Fruit fly (Drosophila melanogaster): ENCODE measurements around the gene CG1236.

Gene CG1236

DNA sequence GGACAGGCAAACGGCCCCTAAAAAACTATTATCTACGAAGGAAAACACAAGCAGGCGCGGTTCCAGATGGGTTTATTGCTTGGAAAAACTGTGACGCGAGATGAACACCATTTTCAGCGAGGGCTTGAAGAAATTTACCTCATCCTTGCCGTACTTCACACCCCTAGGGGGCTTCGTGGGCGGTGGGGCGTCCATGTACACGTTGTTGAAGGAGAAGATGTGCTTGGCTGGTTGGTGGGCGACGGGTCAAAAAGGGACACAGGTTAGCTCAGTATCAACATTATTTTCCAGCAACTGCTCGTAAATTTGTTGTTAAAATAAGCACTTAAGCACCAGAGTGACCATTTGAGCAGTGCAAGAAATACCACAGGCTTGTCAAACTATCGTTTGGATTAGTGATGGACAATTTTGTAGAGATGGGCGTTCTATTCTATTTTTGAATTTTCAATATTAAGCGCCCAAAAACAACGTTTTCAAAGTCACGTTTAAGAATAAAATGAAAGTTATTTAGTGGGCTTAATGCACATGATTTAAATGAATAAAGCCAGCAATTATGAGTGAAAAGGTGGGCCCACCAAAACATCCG, 22.2 kb downstream of the CG1236 start, which contains the start of gene Sec8 (continued):
- TF ChIP-seq CG32767 (GFP tag; IDR thresholded peaks at IDR 0.05) (no peak), CG4424 (GFP tag; optimal IDR thresholded peaks at IDR 0.05) (peak; percentile 1), dm (GFP tag; optimal IDR thresholded peaks at IDR 0.05) (peak; percentile 4), Ada2b (GFP tag; IDR thresholded peaks at IDR 0.05) (no peak), Optix (GFP tag; IDR thresholded peaks at IDR 0.05) (no peak), E2f2 (GFP tag; IDR thresholded peaks at IDR 0.05) (peak; percentile 94), HLH4C (GFP tag; IDR thresholded peaks at IDR 0.05; ENCODE audit: partially characterized antibody) (peak; percentile 71; the same call in 2 of the 3 replicates), CG13424 (tag; optimal IDR thresholded peaks at IDR 0.05) (peak; percentile 21), br (optimal IDR thresholded peaks at IDR 0.05) (no peak), luna (GFP tag; optimal IDR thresholded peaks at IDR 0.05) (peak; percentile 23), Hey (tag; optimal IDR thresholded peaks at IDR 0.05) (no peak), CG15601 (tag; optimal IDR thresholded peaks at IDR 0.05) (no peak), CG17802 (tag; optimal IDR thresholded peaks at IDR 0.05) (no peak), CHES-1-like (GFP tag; optimal IDR thresholded peaks at IDR 0.05) (peak; percentile 78), Dll (GFP tag; IDR thresholded peaks at IDR 0.05; ENCODE audit: partially characterized antibody) (peak; percentile 83), CG17568 (GFP tag; optimal IDR thresholded peaks at IDR 0.05) (no peak), CG18262 (tag; optimal IDR thresholded peaks at IDR 0.05) (no peak), tap (tag; optimal IDR thresholded peaks at IDR 0.05) (no peak), CG14860 (GFP tag; IDR thresholded peaks at IDR 0.05; ENCODE audit: partially characterized antibody) (peak; percentile 65), CG33213 (GFP tag; optimal IDR thresholded peaks at IDR 0.05) (peak; percentile 85), Mrtf (GFP tag; IDR thresholded peaks at IDR 0.05) (0 out of 3 replicates have a peak, but pooled peaks have one; percentile 6), jing (GFP tag; optimal IDR thresholded peaks at IDR 0.05) (no peak), CG32772 (GFP tag; IDR thresholded peaks at IDR 0.05) (no peak), gcm2 (GFP tag; optimal IDR thresholded peaks at IDR 0.05) (no peak), CG1602 (GFP tag; optimal IDR thresholded peaks at IDR 0.05) (peak; percentile 4), Neu2 (GFP tag; optimal IDR thresholded peaks at IDR 0.05; ENCODE audit: borderline replicate concordance) (no peak), gfzf (GFP tag; optimal IDR thresholded peaks at IDR 0.05) (peak; percentile 92), unc-4 (GFP tag; IDR thresholded peaks at IDR 0.05; ENCODE audit: partially characterized antibody) (peak; percentile 83), CG17361 (GFP tag; IDR thresholded peaks at IDR 0.05) (no peak), Hr78 (GFP tag; optimal IDR thresholded peaks at IDR 0.05) (no peak), her (GFP tag; optimal IDR thresholded peaks at IDR 0.05) (peak; percentile 62), zf30C (GFP tag; optimal IDR thresholded peaks at IDR 0.05) (no peak), CG33557 (GFP tag; optimal IDR thresholded peaks at IDR 0.05) (no peak), CG14441 (GFP tag; IDR thresholded peaks at IDR 0.05) (no peak), CG7987 (GFP tag; optimal IDR thresholded peaks at IDR 0.05) (no peak), CG31365 (tag; optimal IDR thresholded peaks at IDR 0.05) (no peak), lab (GFP tag; optimal IDR thresholded peaks at IDR 0.05) (no peak), CG1792 (GFP tag; optimal IDR thresholded peaks at IDR 0.05) (peak; percentile 14), p53 (GFP tag; optimal IDR thresholded peaks at IDR 0.05) (no peak), Nf-YA (GFP tag; IDR thresholded peaks at IDR 0.05) (no peak; the same call in 1 of the 2 replicates), Hr3 (GFP tag; optimal IDR thresholded peaks at IDR 0.05) (no peak), Sry-δ (GFP tag; optimal IDR thresholded peaks at IDR 0.05) (peak; percentile 99), Lim3 (GFP tag; IDR thresholded peaks at IDR 0.05) (no peak), CG1647 (GFP tag; optimal IDR thresholded peaks at IDR 0.05) (peak; percentile 31), Mes4 (GFP tag; optimal IDR thresholded peaks at IDR 0.05) (no peak), dmrt99B (tag; optimal IDR thresholded peaks at IDR 0.05) (no peak), gt (GFP tag; IDR thresholded peaks at IDR 0.05) (no peak), CG1529 (GFP tag; optimal IDR thresholded peaks at IDR 0.05) (no peak), H15 (GFP tag; IDR thresholded peaks at IDR 0.05) (no peak), CG12155 (GFP tag; optimal IDR thresholded peaks at IDR 0.05) (peak; percentile 51), CG31388 (GFP tag; optimal IDR thresholded peaks at IDR 0.05) (no peak)

Measured in whole organism, embryonic.